Worm (Caenorhabditis elegans) whole organism, midembryonic: ENCODE measurements around the gene nspf-2.
"Not testable (repeated sequence)": the region's sequence is repeated elsewhere in the genome, so short reads cannot be mapped to it uniquely, and the experiment has no call there.

Experiments used
- cog-1 ChIP-seq: sonication (generic microtip); optimal IDR thresholded peaks from 2 replicates; lab custom pipeline; 2016; ENCODE audit warnings: missing genetic modification characterization, missing compliant biosample characterization
- flt-1 ChIP-seq: fragments of 200-800 bp; sonication (Bioruptor generic); IDR thresholded peaks from 2 replicates; pipeline ENCODE4 v1.3.6; 2022; ENCODE audit warnings: missing genetic modification characterization, missing compliant biosample characterization
- klf-2 ChIP-seq: fragments of 200-800 bp; sonication (Bioruptor generic); conservative IDR thresholded peaks from 2 replicates; pipeline ENCODE4 v1.3.6; 2022; ENCODE audit warnings: missing genetic modification reagents, missing genetic modification characterization, missing compliant biosample characterization
- med-1 ChIP-seq: sonication (generic microtip); optimal IDR thresholded peaks from 2 replicates; lab custom pipeline; 2017; ENCODE audit warnings: missing genetic modification characterization, mild to moderate bottlenecking, missing compliant biosample characterization, antibody characterized with exemption, missing genetic modification reagents; ENCODE audit not compliant: insufficient read depth
- ref-1 ChIP-seq: fragments of 200-800 bp; sonication (Bioruptor generic); conservative IDR thresholded peaks from 2 replicates; pipeline ENCODE4 v1.3.6; 2022; ENCODE audit warnings: missing genetic modification reagents, missing genetic modification characterization, missing compliant biosample characterization
- tab-1 ChIP-seq: fragments of 200-800 bp; sonication (Bioruptor generic); IDR thresholded peaks from 2 replicates; pipeline ENCODE4 v1.3.6; 2022; ENCODE audit warnings: missing genetic modification characterization, missing compliant biosample characterization
- ztf-23 ChIP-seq: fragments of 200-800 bp; sonication (Bioruptor generic); IDR thresholded peaks from 2 replicates; pipeline ENCODE4 v1.3.6; 2022; ENCODE audit warnings: missing genetic modification reagents, missing genetic modification characterization, missing compliant biosample characterization
- ztf-29 ChIP-seq: fragments of 200-800 bp; sonication (Bioruptor generic); IDR thresholded peaks from 2 replicates; pipeline ENCODE4 v1.3.6; 2022; ENCODE audit warnings: missing genetic modification reagents, missing genetic modification characterization, missing compliant biosample characterization

DNA sequence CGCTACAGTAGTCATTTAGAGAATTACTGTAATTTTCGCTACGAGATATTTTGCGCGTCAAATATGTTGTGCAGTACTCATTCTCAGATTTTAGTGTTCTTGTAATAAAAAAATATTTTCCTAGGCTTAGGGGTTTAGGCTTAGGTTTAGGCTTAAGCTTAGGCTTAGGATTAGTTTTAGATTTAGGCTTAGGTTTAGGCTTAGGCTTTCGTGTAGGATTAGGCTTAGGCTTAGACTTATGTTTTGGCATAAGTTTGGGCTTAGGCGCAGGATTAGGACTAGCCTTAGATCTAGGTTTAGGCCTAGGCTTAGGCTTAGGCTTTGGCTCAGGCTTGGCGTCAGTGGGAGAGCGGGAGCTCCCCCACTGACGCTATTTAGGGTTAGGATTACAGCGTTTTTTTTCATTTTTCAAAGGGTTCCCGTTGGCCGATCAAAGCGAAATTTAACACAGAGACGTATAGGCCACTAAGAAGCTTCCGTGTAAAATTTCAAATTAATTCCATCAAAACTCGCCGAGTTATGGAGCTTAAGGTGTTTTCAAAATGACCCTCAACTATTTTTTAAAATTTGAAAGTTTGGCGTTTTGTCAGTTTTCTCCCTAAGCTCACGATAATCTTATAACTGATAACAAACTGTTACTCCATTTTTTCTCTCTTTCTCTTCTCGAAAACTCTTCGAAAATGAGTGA lies 49.2 kb upstream of the nspf-2 start, which contains the start of gene F22E5.8:
- not testable (repeated sequence) for TF ChIP-seq ref-1 (GFP tag; lab: Robert Waterston, UW); flt-1 (GFP tag; lab: Robert Waterston, UW); ztf-23 (GFP tag; lab: Robert Waterston, UW); klf-2 (GFP tag; lab: Robert Waterston, UW); med-1 (GFP tag; lab: Kevin White, UChicago); tab-1 (GFP tag; lab: Robert Waterston, UW); ztf-29 (GFP tag; lab: Robert Waterston, UW); cog-1 (tag; lab: Kevin White, UChicago)
